Worm (Caenorhabditis elegans) whole organism, L1 larva: Measurements from ENCODE around the gene srsx-29.

Experiments
- C04F5.9 ChIP-seq: sonication (generic microtip); optimal IDR thresholded peaks from 2 replicates; lab custom pipeline; 2016; ENCODE audit warnings: missing genetic modification characterization, missing compliant biosample characterization
- F16B12.6 ChIP-seq: fragments of 150-350 bp; optimal IDR thresholded peaks from 2 replicates; lab custom pipeline; 2014; ENCODE audit warnings: missing biosample characterization, missing genetic modification characterization
- alr-1 ChIP-seq: fragments of 200-800 bp; sonication (Bioruptor generic); optimal IDR thresholded peaks from 2 replicates; lab custom pipeline; 2018; ENCODE audit warnings: borderline replicate concordance, mild to moderate bottlenecking, missing genetic modification characterization, missing compliant biosample characterization
- aly-2 ChIP-seq: fragments of 150-350 bp; optimal IDR thresholded peaks from 2 replicates; lab custom pipeline; 2014; ENCODE audit warnings: missing biosample characterization, missing genetic modification characterization
- ama-1 ChIP-seq: fragments of 150-350 bp; optimal IDR thresholded peaks from 2 replicates; lab custom pipeline; 2014
- blmp-1 ChIP-seq: fragments of 150-350 bp; optimal IDR thresholded peaks from 2 replicates; lab custom pipeline; 2014; ENCODE audit warnings: missing biosample characterization, missing genetic modification characterization
- ceh-63 ChIP-seq: fragments of 200-800 bp; sonication (Bioruptor generic); optimal IDR thresholded peaks from 2 replicates; lab custom pipeline; 2018; ENCODE audit warnings: mild to moderate bottlenecking, missing genetic modification characterization, missing compliant biosample characterization
- ceh-8 ChIP-seq: fragments of 200-800 bp; sonication (Bioruptor generic); optimal IDR thresholded peaks from 2 replicates; lab custom pipeline; 2018; ENCODE audit warnings: mild to moderate bottlenecking, missing genetic modification characterization, moderate library complexity, missing compliant biosample characterization
- ceh-88 ChIP-seq: fragments of 200-800 bp; sonication (Bioruptor generic); IDR thresholded peaks from 2 replicates; pipeline ENCODE4 v1.3.6; 2022; ENCODE audit warnings: missing genetic modification characterization, missing compliant biosample characterization
- dpl-1 ChIP-seq, 3 experiments: fragments of 150-350 bp in 2 of 3; sonication (generic microtip) in 1 of 3; optimal IDR thresholded peaks; 2 replicates each; lab custom pipeline; 2014 to 2017; ENCODE audit warnings: missing biosample characterization in 3 of 3, missing genetic modification characterization in 3 of 3, missing genetic modification reagents in 3 of 3
- dsc-1 ChIP-seq: sonication (generic microtip); optimal IDR thresholded peaks from 2 replicates; lab custom pipeline; 2016; ENCODE audit warnings: mild to moderate bottlenecking, missing genetic modification characterization, missing compliant biosample characterization
- efl-3 ChIP-seq: fragments of 200-800 bp; sonication (Bioruptor generic); optimal IDR thresholded peaks from 2 replicates; lab custom pipeline; 2018; ENCODE audit warnings: mild to moderate bottlenecking, missing genetic modification characterization, missing compliant biosample characterization
- elt-2 ChIP-seq: sonication (generic microtip); optimal IDR thresholded peaks from 2 replicates; lab custom pipeline; 2016; ENCODE audit warnings: missing genetic modification characterization, mild to moderate bottlenecking, inconsistent platforms, missing compliant biosample characterization, missing genetic modification reagents
- fkh-10 ChIP-seq: sonication (generic microtip); optimal IDR thresholded peaks from 2 replicates; lab custom pipeline; 2017; ENCODE audit warnings: missing biosample characterization, missing genetic modification reagents, missing genetic modification characterization
- fkh-4 ChIP-seq: sonication (generic microtip); optimal IDR thresholded peaks from 2 replicates; lab custom pipeline; 2016; ENCODE audit warnings: missing compliant biosample characterization, missing genetic modification characterization, borderline replicate concordance
- fkh-8 ChIP-seq: sonication (generic microtip); optimal IDR thresholded peaks from 2 replicates; lab custom pipeline; 2016; ENCODE audit warnings: mild to moderate bottlenecking, missing genetic modification characterization, missing compliant biosample characterization
- fos-1 ChIP-seq: fragments of 150-350 bp; optimal IDR thresholded peaks from 2 replicates; lab custom pipeline; 2014; ENCODE audit warnings: missing biosample characterization, missing genetic modification characterization
- grh-1 ChIP-seq: fragments of 200-800 bp; sonication (Bioruptor generic); IDR thresholded peaks from 2 replicates; pipeline ENCODE4 v1.3.6; 2022; ENCODE audit warnings: missing genetic modification reagents, missing genetic modification characterization, missing compliant biosample characterization
- hlh-17 ChIP-seq: fragments of 200-800 bp; sonication (Bioruptor generic); optimal IDR thresholded peaks from 2 replicates; lab custom pipeline; 2018; ENCODE audit warnings: missing genetic modification characterization, mild to moderate bottlenecking, missing compliant biosample characterization, moderate library complexity, borderline replicate concordance
- isw-1 ChIP-seq: fragments of 200-800 bp; sonication (Bioruptor generic); IDR thresholded peaks from 2 replicates; pipeline ENCODE4 v1.3.6; 2022; ENCODE audit warnings: missing genetic modification characterization, missing compliant biosample characterization
- jun-1 ChIP-seq: fragments of 150-350 bp; optimal IDR thresholded peaks from 2 replicates; lab custom pipeline; 2014; ENCODE audit warnings: missing biosample characterization, missing genetic modification reagents, missing genetic modification characterization
- lin-13 ChIP-seq: fragments of 150-350 bp; optimal IDR thresholded peaks from 2 replicates; lab custom pipeline; 2014; ENCODE audit warnings: missing biosample characterization, missing genetic modification reagents, missing genetic modification characterization
- lin-14 ChIP-seq: fragments of 200-800 bp; sonication (Bioruptor generic); optimal IDR thresholded peaks from 2 replicates; lab custom pipeline; 2018; ENCODE audit warnings: mild to moderate bottlenecking, missing genetic modification characterization, moderate library complexity, missing compliant biosample characterization
- lin-15B ChIP-seq: fragments of 150-350 bp; sonication (generic microtip); optimal IDR thresholded peaks from 3 replicates; lab custom pipeline; 2014; ENCODE audit warnings: missing biosample characterization, missing genetic modification characterization
- lin-39 ChIP-seq: fragments of 150-350 bp; optimal IDR thresholded peaks from 2 replicates; lab custom pipeline; 2014; ENCODE audit warnings: missing biosample characterization, missing genetic modification reagents, missing genetic modification characterization
- lsy-2 ChIP-seq, 2 experiments: fragments of 150-350 bp; optimal IDR thresholded peaks; 2 replicates each; lab custom pipeline; 2014; ENCODE audit warnings: missing biosample characterization in 2 of 2, missing genetic modification characterization in 2 of 2
- mab-9 ChIP-seq: fragments of 200-800 bp; sonication (Bioruptor generic); IDR thresholded peaks from 2 replicates; pipeline ENCODE4 v1.3.6; 2022; ENCODE audit warnings: missing genetic modification reagents, missing genetic modification characterization, missing compliant biosample characterization
- mdl-1 ChIP-seq, 2 experiments: fragments of 150-350 bp; optimal IDR thresholded peaks; 2 replicates each; lab custom pipeline; 2014 to 2017; ENCODE audit warnings: missing biosample characterization in 2 of 2, missing genetic modification characterization in 2 of 2, inconsistent platforms in 1 of 2
- nhr-11 ChIP-seq: fragments of 150-350 bp; optimal IDR thresholded peaks from 2 replicates; lab custom pipeline; 2014; ENCODE audit warnings: missing biosample characterization, missing genetic modification characterization
- nhr-12 ChIP-seq: sonication (generic microtip); optimal IDR thresholded peaks from 2 replicates; lab custom pipeline; 2017; ENCODE audit warnings: missing biosample characterization, missing genetic modification characterization
- nhr-19 ChIP-seq: fragments of 200-800 bp; sonication (Bioruptor generic); conservative IDR thresholded peaks from 2 replicates; pipeline ENCODE4 v1.3.6; 2022; ENCODE audit warnings: missing genetic modification characterization, missing compliant biosample characterization
- nhr-28 ChIP-seq: fragments of 150-350 bp; optimal IDR thresholded peaks from 2 replicates; lab custom pipeline; 2014; ENCODE audit warnings: missing biosample characterization, missing genetic modification characterization
- nhr-47 ChIP-seq: sonication (generic microtip); optimal IDR thresholded peaks from 2 replicates; lab custom pipeline; 2016; ENCODE audit warnings: mild to moderate bottlenecking, missing genetic modification characterization, moderate library complexity, missing compliant biosample characterization
- nhr-71 ChIP-seq: sonication (generic microtip); optimal IDR thresholded peaks from 2 replicates; lab custom pipeline; 2016; ENCODE audit warnings: mild to moderate bottlenecking, missing genetic modification characterization, moderate library complexity, missing compliant biosample characterization
- nhr-76 ChIP-seq: sonication (generic microtip); optimal IDR thresholded peaks from 2 replicates; lab custom pipeline; 2017; ENCODE audit warnings: missing biosample characterization, missing genetic modification characterization
- nhr-77 ChIP-seq: fragments of 150-350 bp; optimal IDR thresholded peaks from 2 replicates; lab custom pipeline; 2014; ENCODE audit warnings: missing biosample characterization, missing genetic modification characterization
- nhr-85 ChIP-seq: sonication (generic microtip); peaks from one replicate; lab custom pipeline; 2016; ENCODE audit warnings: missing genetic modification characterization, inconsistent platforms, missing compliant biosample characterization
- nhr-90 ChIP-seq: sonication (generic microtip); optimal IDR thresholded peaks from 2 replicates; lab custom pipeline; 2016; ENCODE audit warnings: mild to moderate bottlenecking, missing genetic modification characterization, missing compliant biosample characterization; ENCODE audit not compliant: poor library complexity
- pqm-1 ChIP-seq: sonication (generic microtip); optimal IDR thresholded peaks from 3 replicates; lab custom pipeline; 2017; ENCODE audit warnings: missing biosample characterization, missing genetic modification characterization
- snpc-4 ChIP-seq: fragments of 150-350 bp; optimal IDR thresholded peaks from 2 replicates; lab custom pipeline; 2014; ENCODE audit warnings: missing biosample characterization, missing genetic modification characterization
- swsn-7 ChIP-seq: sonication (generic microtip); optimal IDR thresholded peaks from 2 replicates; lab custom pipeline; 2016; ENCODE audit warnings: missing genetic modification characterization, missing compliant biosample characterization
- tbx-2 ChIP-seq: sonication (generic microtip); optimal IDR thresholded peaks from 2 replicates; lab custom pipeline; 2016; ENCODE audit warnings: missing genetic modification characterization, missing compliant biosample characterization
- tlp-1 ChIP-seq: fragments of 150-350 bp; optimal IDR thresholded peaks from 2 replicates; lab custom pipeline; 2014; ENCODE audit warnings: missing biosample characterization, missing genetic modification characterization
- unc-30 ChIP-seq: sonication (generic microtip); optimal IDR thresholded peaks from 2 replicates; lab custom pipeline; 2017; ENCODE audit warnings: missing biosample characterization, missing genetic modification characterization
- unc-62 ChIP-seq: fragments of 150-350 bp; optimal IDR thresholded peaks from 2 replicates; lab custom pipeline; 2014; ENCODE audit warnings: missing biosample characterization, missing genetic modification reagents, missing genetic modification characterization
- unc-86 ChIP-seq: sonication (generic microtip); optimal IDR thresholded peaks from 2 replicates; lab custom pipeline; 2016; ENCODE audit warnings: missing genetic modification characterization, missing compliant biosample characterization
- unc-98 ChIP-seq: fragments of 200-800 bp; sonication (Bioruptor generic); IDR thresholded peaks from 2 replicates; pipeline ENCODE4 v1.3.6; 2022; ENCODE audit warnings: missing genetic modification characterization, missing compliant biosample characterization
- vab-15 ChIP-seq: sonication (generic microtip); optimal IDR thresholded peaks from 2 replicates; lab custom pipeline; 2017; ENCODE audit warnings: missing genotype, mild to moderate bottlenecking, missing genetic modification characterization, missing compliant biosample characterization
- xbp-1 ChIP-seq: sonication (generic microtip); optimal IDR thresholded peaks from 2 replicates; lab custom pipeline; 2016; ENCODE audit warnings: missing genetic modification characterization, missing compliant biosample characterization

Gene srsx-29

ce11 chrV:10174632-10175075 is 19.9 kb downstream of the srsx-29 start (continued):
- peak; percentile 98 for TF ChIP-seq fkh-8 (tag; lab: Kevin White, UChicago)
- no peak for TF ChIP-seq aly-2 (tag; lab: Kevin White, UChicago)
- TF ChIP-seq unc-30 (tag; lab: Kevin White, UChicago): no peak
- peak; percentile 78 for TF ChIP-seq isw-1 (GFP tag; lab: Robert Waterston, UW)
- TF ChIP-seq lin-13 (GFP tag; lab: Kevin White, UChicago): peak; percentile 71
- no peak for TF ChIP-seq lin-39
- TF ChIP-seq pqm-1 (tag; lab: Kevin White, UChicago): no peak
- no peak for TF ChIP-seq tlp-1
- no peak for TF ChIP-seq unc-98 (GFP tag; lab: Robert Waterston, UW)
- TF ChIP-seq unc-86: peak; percentile 94
- no peak for TF ChIP-seq blmp-1 (tag; lab: Kevin White, UChicago)
- TF ChIP-seq nhr-71 (tag; lab: Kevin White, UChicago): peak; percentile 90
- TF ChIP-seq dpl-1 (GFP tag; optimal IDR thresholded peaks at IDR 0.05; lab: Kevin White, UChicago): no peak
- no peak for TF ChIP-seq ceh-63
- TF ChIP-seq nhr-11: no peak
- no peak for TF ChIP-seq vab-15
- no peak for TF ChIP-seq C04F5.9
- no peak for TF ChIP-seq nhr-90 (tag; lab: Kevin White, UChicago)
- no peak for TF ChIP-seq nhr-77 (tag; lab: Kevin White, UChicago)
- TF ChIP-seq elt-2 (tag; lab: Kevin White, UChicago): no peak
- TF ChIP-seq alr-1 (tag; lab: Kevin White, UChicago): no peak
- no peak for TF ChIP-seq nhr-28
- peak; percentile 82 for TF ChIP-seq tbx-2
- TF ChIP-seq hlh-17 (GFP tag; lab: Kevin White, UChicago): no peak
- TF ChIP-seq lsy-2 (tag; optimal IDR thresholded peaks at IDR 0.05; lab: Kevin White, UChicago): peak; percentile 56 to 78
- TF ChIP-seq snpc-4 (tag; lab: Kevin White, UChicago): peak; percentile 45

ce11 chrV:10178166-10178565 is 23.4 kb downstream of the srsx-29 start:
- TF ChIP-seq dsc-1 (peak; percentile 73), grh-1 (GFP tag; lab: Robert Waterston, UW) (peak; percentile 91), nhr-85 (tag; lab: Kevin White, UChicago) (peak; percentile 90), nhr-19 (GFP tag; lab: Robert Waterston, UW) (peak; percentile 77), nhr-12 (tag; lab: Kevin White, UChicago) (no peak), fkh-10 (no peak), unc-30 (tag; lab: Kevin White, UChicago) (no peak), lin-13 (GFP tag; lab: Kevin White, UChicago) (peak; percentile 40), fos-1 (tag; lab: Kevin White, UChicago) (no peak), swsn-7 (tag; lab: Kevin White, UChicago) (peak; percentile 71), lin-39 (no peak), nhr-11 (no peak), lin-14 (GFP tag; lab: Kevin White, UChicago) (peak; percentile 85), lsy-2 (tag; optimal IDR thresholded peaks at IDR 0.05; lab: Kevin White, UChicago) (peak; percentile 52 to 81), nhr-71 (tag; lab: Kevin White, UChicago) (peak; percentile 84), blmp-1 (tag; lab: Kevin White, UChicago) (peak; percentile 95), fkh-4 (tag; lab: Kevin White, UChicago) (peak; percentile 34), nhr-90 (tag; lab: Kevin White, UChicago) (peak; percentile 80), nhr-77 (tag; lab: Kevin White, UChicago) (peak; percentile 70), dpl-1 (GFP tag; optimal IDR thresholded peaks at IDR 0.05; lab: Kevin White, UChicago) (peak; percentile 32 to 56 (median 39)), lin-15B (tag; lab: Kevin White, UChicago) (peak; percentile 41), efl-3 (GFP tag; lab: Kevin White, UChicago) (no peak), alr-1 (tag; lab: Kevin White, UChicago) (no peak), mab-9 (GFP tag; lab: Robert Waterston, UW) (peak; percentile 34; the same call in 1 of the 2 replicates), unc-62 (GFP tag; lab: Kevin White, UChicago) (no peak), mdl-1 (tag; optimal IDR thresholded peaks at IDR 0.05; lab: Kevin White, UChicago) (no peak), xbp-1 (peak; percentile 79), unc-98 (GFP tag; lab: Robert Waterston, UW) (no peak), fkh-8 (tag; lab: Kevin White, UChicago) (peak; percentile 85), ama-1 (lab: Kevin White, UChicago) (no peak), nhr-47 (tag; lab: Kevin White, UChicago) (peak; percentile 85), pqm-1 (tag; lab: Kevin White, UChicago) (no peak), F16B12.6 (tag; lab: Kevin White, UChicago) (no peak), ceh-88 (GFP tag; lab: Robert Waterston, UW) (peak; percentile 59), elt-2 (tag; lab: Kevin White, UChicago) (peak; percentile 24), tlp-1 (no peak), nhr-76 (tag; lab: Kevin White, UChicago) (no peak), jun-1 (tag; lab: Kevin White, UChicago) (peak; percentile 39), ceh-8 (no peak)
